Worm (Caenorhabditis elegans): ENCODE results near the gene nlp-82.

ce11 chrII:9232923-9233322 is 21.2 kb downstream of the nlp-82 start, which contains the start of gene T26C5.2:
- no peak for TF ChIP-seq him-1 (tag; optimal IDR thresholded peaks at IDR 0.05)
- no peak for TF ChIP-seq W03F9.2 (tag; optimal IDR thresholded peaks at IDR 0.05)
